Worm (Caenorhabditis elegans): ENCODE data around the gene Y82E9BL.18.

Y82E9BL.18 gene

DNA sequence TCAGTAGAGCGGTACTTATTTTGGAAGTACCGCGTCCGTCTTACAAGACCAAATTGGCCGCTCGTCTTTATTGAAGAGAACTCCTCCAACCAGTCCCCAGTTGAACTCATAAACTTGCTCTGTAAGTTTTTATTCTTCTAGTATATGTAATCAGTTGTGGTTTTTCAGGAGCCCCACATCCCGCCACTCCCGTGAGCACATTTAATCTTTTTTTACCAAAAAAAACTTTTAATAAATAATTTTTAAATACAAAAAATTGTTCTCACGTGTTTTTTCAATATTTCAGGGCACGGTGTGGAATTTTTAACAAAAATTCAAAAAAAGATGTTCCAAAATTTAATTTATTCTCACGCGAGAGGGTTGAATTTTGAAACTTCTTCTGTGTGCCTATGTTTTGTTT is 2.1 kb upstream of the Y82E9BL.18 start, which contains the start of gene fbxa-14:
TSS of gene fbxa-14 (minus strand) at position 101 of the 400 bp plus-strand sequence.
- no peak for TF ChIP-seq ztf-18 (tag; optimal IDR thresholded peaks at IDR 0.05)
- no peak for TF ChIP-seq unc-130 (GFP tag; optimal IDR thresholded peaks at IDR 0.05)
- TF ChIP-seq Y67H2A.10 (GFP tag; conservative IDR thresholded peaks at IDR 0.05) = no peak
- no peak for TF ChIP-seq ztf-28 (GFP tag; IDR thresholded peaks at IDR 0.05)

ce11 chrIII:1331894-1332293 is 5.3 kb downstream of the Y82E9BL.18 start, which contains the start of gene Y82E9BL.19:
Y82E9BL.19 (plus strand) TSS chrIII:1332016.
- 0 out of 2 replicates have a peak, but pooled peaks have one; percentile 8 for TF ChIP-seq pbrm-1 (GFP tag; IDR thresholded peaks at IDR 0.05)
- peak; percentile 59 for TF ChIP-seq nhr-80 (tag; optimal IDR thresholded peaks at IDR 0.05)
- TF ChIP-seq Y79H2A.3 (GFP tag; conservative IDR thresholded peaks at IDR 0.05) = no peak
- no peak for TF ChIP-seq mxl-1 (tag; optimal IDR thresholded peaks at IDR 0.05)

DNA sequence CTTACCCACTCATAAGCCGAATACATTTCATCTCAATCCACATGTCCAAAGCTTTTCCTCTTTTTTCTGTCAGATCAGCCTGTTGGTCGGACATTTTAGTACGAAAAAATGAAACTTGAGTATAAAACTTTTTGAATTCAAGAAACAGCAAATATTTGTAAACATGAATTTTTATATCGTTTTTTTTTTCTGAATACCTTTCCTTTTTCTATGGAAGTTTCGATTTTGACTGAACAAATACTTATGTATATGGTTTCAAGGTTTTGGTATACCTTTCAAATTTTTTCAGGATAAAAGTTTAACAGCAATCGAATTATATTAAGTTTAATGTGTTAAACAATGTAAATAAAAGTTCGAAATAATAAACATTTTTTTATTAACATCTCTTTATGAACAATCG is 13.7 kb downstream of the Y82E9BL.18 start, which contains the start of gene fbxa-5:
TSS of gene fbxa-5 (minus strand) at position 101 of the 400 bp plus-strand sequence.
- no peak for TF ChIP-seq sptf-2 (GFP tag; optimal IDR thresholded peaks at IDR 0.05)
- TF ChIP-seq rcor-1 (GFP tag; IDR thresholded peaks at IDR 0.05) = no peak

ce11 chrIII:1342488-1342887 is 15.9 kb downstream of the Y82E9BL.18 start, which contains the start of gene fbxa-26:
fbxa-26 (minus strand) TSS chrIII:1342522.
- TF ChIP-seq lin-35 (GFP tag; optimal IDR thresholded peaks at IDR 0.05) (no peak), tlf-1 (GFP tag; optimal IDR thresholded peaks at IDR 0.05) (no peak), nhr-179 (tag; optimal IDR thresholded peaks at IDR 0.05) (no peak), nhr-80 (tag; optimal IDR thresholded peaks at IDR 0.05) (peak; percentile 55), cebp-1 (GFP tag; IDR thresholded peaks at IDR 0.05) (peak; percentile 55; the same call in 1 of the 2 replicates), cebp-1 (tag; optimal IDR thresholded peaks at IDR 0.05) (peak; percentile 70), athp-1 (tag; optimal IDR thresholded peaks at IDR 0.05) (no peak), akir-1 (GFP tag; optimal IDR thresholded peaks at IDR 0.05) (no peak), pha-4 (tag; optimal IDR thresholded peaks at IDR 0.05) (no peak), ztf-6 (GFP tag; IDR thresholded peaks at IDR 0.05) (no peak), nfyb-1 (GFP tag; IDR thresholded peaks at IDR 0.05) (no peak), lsy-27 (tag; optimal IDR thresholded peaks at IDR 0.05; ENCODE audit: borderline replicate concordance, insufficient read depth) (no peak), rcor-1 (GFP tag; IDR thresholded peaks at IDR 0.05) (no peak), unc-62 (GFP tag; optimal IDR thresholded peaks at IDR 0.05) (peak; percentile 0), F49E8.2 (tag; optimal IDR thresholded peaks at IDR 0.05; ENCODE audit: insufficient read depth) (no peak)

- no peak for TF ChIP-seq nhr-80 (tag; optimal IDR thresholded peaks at IDR 0.05)
- no peak for TF ChIP-seq F57C9.4 (tag; optimal IDR thresholded peaks at IDR 0.05)
- no peak for TF ChIP-seq unc-62 (GFP tag; optimal IDR thresholded peaks at IDR 0.05)
- no peak for TF ChIP-seq bed-2 (GFP tag; IDR thresholded peaks at IDR 0.05)
- no peak for TF ChIP-seq Y53G8AR.9 (GFP tag; conservative IDR thresholded peaks at IDR 0.05)
- no peak for TF ChIP-seq B0261.1 (tag; optimal IDR thresholded peaks at IDR 0.05)
- TF ChIP-seq madf-8 (GFP tag; conservative IDR thresholded peaks at IDR 0.05) = no peak
- no peak for TF ChIP-seq nfya-1 (tag; optimal IDR thresholded peaks at IDR 0.05; ENCODE audit: borderline replicate concordance, insufficient read depth)
- TF ChIP-seq atf-7 (tag; optimal IDR thresholded peaks at IDR 0.05) = no peak
- TF ChIP-seq tbx-9 (tag; optimal IDR thresholded peaks at IDR 0.05; ENCODE audit: borderline replicate concordance) = no peak
- no peak for TF ChIP-seq D2030.7 (GFP tag; IDR thresholded peaks at IDR 0.05)
These were observed 16.4 kb downstream of the Y82E9BL.18 start, which contains the start of gene fbxa-27 for ce11 chrIII:1342919-1343419. fbxa-27 (plus strand) TSS chrIII:1342969.

Measured in whole organism, young adult.